Fruit fly (Drosophila melanogaster) whole organism, larva: ENCODE measurements around the gene CG32532.

Experiments
- noc ChIP-seq: fragments of 200-800 bp; sonication (Bioruptor generic); optimal IDR thresholded peaks from 3 replicates; lab custom pipeline; 2019; ENCODE audit warnings: missing biosample characterization, mild to moderate bottlenecking, missing genetic modification characterization, moderate library complexity

The CG32532 gene

dm6 chrX:19548438-19548837 lies 1.2 kb upstream of the CG32532 start:
- no peak for TF ChIP-seq noc (tag; lab: Kevin White, UChicago)

dm6 chrX:19546658-19547038 lies 634 bp downstream of the CG32532 start:
- no peak for TF ChIP-seq noc (tag; lab: Kevin White, UChicago)

DNA sequence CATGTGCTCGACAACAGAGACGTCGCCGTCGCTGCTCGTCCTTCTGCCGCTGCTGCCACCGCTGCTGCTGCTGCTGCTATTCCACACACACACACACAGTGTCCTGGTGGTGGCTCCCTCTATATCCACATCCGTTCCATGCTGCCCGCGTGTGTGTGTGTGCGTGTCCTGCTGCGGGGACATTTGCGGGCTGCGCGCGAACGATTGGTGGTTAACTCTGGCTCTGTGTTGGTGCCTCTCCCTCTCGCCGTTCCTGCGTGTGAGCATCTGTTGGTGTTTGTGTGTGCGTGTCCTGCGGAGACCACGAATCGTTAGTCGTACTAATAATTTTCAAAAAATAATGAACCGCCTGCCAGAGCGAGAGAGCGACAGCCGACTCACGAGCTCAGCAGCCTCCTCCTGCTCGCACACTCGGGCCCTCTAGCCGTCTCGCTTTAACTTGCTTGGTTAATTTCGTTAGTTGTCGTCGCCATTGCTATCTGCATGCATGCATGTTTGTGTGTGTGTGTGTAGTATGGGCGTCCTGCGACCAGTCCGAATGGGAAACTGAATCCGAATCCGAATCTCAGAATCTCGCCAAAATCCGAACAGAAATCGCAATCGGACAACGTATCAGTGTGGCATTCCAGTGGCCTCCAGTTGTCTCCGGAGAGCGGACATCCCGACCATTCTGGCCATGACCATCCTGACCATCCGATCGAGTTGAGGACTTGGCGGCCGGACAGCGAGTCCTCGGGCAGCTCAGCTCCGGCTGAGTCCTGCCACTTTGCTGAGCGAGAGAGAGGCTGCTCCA lies 1.2 kb downstream of the CG32532 start:
- no peak for TF ChIP-seq noc (tag; lab: Kevin White, UChicago)

dm6 chrX:19535394-19535793 lies 11.9 kb downstream of the CG32532 start:
- no peak for TF ChIP-seq noc (tag; lab: Kevin White, UChicago)

DNA sequence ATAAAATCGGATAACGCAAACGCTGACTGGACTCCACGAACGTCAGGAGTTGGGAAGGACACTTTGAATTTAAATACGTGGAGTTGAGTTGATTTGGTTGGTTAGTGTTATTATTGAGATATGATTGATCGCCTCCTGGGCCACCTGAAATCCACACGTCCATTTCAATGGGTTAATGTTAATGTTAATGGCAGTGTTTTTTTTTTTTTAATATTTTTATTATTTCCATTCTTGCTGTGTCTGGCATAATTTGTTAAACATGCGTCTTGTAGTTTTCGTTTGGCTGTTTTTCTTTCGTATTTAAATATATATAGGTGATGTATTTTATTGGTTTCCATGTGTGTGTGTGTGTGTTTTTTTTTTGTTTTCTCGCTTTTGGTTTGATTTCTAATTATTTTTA lies 15.6 kb downstream of the CG32532 start, which contains the start of gene CG12231:
TSS of gene CG12231 (minus strand) at position 101 of the 400 bp plus-strand sequence.
- no peak for TF ChIP-seq noc (tag; lab: Kevin White, UChicago)

dm6 chrX:19522597-19522996 lies 24.7 kb downstream of the CG32532 start:
- TF ChIP-seq noc (tag; lab: Kevin White, UChicago) = no peak

dm6 chrX:19521753-19522383 lies 25.4 kb downstream of the CG32532 start, which contains the start of the genes Idh3a and CoRest:
TSS of gene Idh3a (minus strand) at chrX:19521810.
TSS of gene CoRest (plus strand) at chrX:19521929.
- TF ChIP-seq noc (tag; lab: Kevin White, UChicago) = no peak

DNA sequence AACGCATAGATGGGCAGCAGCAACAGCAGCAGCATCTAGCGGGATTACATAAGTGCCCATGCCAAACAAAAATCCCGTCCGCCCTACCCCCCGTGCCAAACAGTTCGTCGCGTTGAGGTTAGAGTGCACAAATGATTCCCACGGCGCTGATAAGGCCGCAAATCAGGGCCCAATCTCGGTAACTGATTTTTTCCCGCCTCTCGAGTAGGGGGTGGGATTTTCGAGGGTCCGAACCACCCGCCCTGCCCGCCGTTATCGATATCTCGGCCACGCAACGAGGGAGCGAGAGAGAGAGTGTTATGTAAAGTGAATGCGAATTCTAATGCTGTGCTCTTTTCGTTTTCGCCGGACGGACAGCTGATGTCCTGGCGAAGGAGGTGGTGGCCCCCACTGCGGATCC lies 26.4 kb downstream of the CG32532 start:
- TF ChIP-seq noc (tag; lab: Kevin White, UChicago) = no peak

DNA sequence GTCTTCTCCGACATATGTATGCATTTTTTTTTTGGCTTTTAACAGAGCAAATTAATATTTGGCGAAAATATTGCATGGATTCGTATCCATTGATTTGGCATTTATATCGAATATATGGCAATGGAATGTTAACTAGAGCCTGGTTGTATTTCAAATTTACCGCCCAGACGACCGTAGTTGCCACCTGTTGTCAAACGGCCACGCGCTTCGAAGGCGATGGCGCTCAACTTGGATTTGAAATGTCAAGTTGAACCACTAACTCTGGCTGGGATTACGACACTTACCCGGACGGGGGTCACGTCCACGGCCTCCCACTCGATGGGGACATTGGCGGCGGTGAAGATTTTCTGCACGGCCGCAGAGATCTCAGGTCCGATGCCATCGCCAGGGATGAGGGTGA lies 26.9 kb downstream of the CG32532 start:
- TF ChIP-seq noc (tag; lab: Kevin White, UChicago) = no peak

dm6 chrX:19510204-19510603 lies 37.1 kb downstream of the CG32532 start:
- TF ChIP-seq noc (tag; lab: Kevin White, UChicago) = no peak

DNA sequence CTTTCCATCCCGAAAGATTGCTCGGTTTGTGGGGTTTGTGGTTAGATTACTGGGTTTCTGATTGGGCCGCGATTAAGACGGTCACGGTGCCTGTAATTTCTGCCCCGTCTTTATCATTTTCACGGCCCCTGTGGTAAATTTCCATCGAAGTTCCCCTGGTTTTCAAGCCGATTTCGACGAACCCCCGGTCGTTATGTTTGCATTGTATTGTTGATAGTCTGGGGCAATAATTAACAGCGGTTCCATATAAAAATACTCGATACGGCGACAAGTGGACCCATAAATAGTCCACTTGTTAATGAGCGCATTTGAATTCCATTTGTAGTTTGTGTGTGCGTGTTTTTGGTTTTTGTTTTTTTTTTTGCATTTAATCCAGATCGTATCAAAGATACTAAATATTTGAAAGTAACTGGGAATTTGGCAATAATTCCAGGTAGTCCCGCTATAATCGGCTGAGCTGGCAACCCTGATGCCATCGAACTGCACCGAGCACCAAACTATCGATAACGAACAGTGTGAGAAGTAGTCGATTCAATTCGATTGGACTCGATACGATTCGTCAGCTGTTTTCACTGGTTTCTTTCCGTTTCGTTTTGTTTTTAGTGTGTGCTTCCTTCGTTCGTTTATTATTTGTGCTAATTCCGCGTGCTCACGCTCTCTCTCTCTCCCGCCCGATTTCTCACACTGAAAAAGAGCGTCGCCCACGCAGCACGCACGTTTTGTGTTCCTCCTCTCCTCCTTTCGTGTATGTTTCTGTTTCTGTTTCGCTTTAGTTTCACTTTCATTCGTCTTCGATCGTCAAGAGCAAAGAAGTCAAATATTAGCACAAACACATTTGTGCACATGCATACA lies 41.7 kb downstream of the CG32532 start:
- peak; percentile 58 for TF ChIP-seq noc (tag; lab: Kevin White, UChicago)

DNA sequence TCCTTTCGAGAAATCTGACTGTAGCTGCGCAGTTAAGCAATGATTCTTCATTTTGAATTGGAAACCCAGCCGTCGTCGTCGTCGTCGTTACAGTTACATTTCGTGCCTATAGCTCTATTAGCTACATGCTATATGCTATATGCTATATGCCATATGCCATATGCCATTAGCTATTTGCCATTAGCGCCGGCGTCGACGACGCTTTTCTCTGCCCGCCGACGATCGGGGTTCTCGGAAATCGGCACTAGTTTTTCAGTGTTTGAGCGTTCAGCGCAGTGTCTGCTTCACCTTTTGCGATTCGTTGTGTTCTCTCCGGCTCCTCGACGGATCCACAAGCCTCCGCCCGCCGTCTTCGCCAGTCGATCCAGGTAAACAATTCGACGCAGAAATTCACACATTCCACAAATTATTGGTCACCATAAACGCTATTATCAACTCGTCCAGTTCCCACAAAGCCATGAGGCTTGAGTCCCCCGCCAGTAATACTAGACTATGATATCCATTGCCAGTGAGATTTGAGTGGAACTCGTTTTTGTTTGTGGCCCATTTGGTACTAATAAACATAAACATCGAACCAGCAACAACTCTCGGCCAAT lies 43.0 kb downstream of the CG32532 start:
- TF ChIP-seq noc (tag; lab: Kevin White, UChicago) = no peak

DNA sequence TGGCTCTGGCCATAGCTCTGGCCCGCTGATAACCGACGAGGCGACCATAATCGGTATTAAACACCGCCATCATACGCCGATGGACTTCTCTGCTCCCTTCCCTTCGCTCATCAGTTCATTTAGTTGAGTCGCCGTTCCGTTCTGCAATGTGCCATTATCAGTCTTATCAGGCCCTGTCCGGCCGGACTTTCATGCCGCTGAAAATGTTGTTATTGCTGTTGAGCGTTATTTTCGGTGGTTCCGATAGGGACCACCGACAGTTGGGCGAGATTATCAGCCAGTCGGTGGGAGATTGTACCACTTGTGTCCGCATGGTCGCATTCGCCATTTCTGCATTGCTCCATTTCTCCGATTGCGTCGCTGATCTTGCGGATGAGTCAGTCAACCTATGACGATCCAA lies 46.0 kb downstream of the CG32532 start:
- TF ChIP-seq noc (tag; lab: Kevin White, UChicago) = peak; percentile 10

- TF ChIP-seq noc (tag; lab: Kevin White, UChicago) = no peak
Measured at dm6 chrX:19498755-19499321, 48.4 kb downstream of the CG32532 start.

DNA sequence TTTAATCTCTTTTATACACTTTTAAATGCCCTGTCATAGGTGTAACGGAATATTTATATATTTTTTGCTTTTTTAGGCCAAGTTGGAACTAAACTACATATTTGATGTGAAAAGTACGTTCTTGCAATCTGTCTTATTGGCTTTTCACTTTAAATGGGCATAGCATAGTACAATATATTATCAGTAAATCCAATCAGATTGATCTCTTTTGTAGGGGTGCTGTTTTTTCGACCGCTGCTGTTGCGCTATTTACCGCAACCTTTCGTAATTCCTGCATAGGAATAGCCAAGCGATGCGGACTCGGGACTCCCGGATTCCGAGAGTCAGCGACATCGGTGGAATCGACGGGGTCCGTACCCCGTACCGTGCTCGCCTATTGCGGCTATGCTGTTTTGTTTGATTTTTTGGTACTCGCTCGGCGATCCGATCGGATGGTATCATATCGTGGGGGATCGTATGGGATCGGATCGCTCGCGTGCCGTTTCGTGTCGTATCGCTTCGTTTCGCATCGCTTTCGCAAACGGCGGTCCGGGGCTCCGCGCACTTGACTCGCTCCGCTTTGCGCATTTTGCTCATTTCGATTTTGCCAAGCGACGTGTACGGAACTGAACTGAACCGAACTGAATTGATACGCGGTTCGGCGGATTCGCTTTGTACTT lies 49.4 kb downstream of the CG32532 start:
- TF ChIP-seq noc (tag; lab: Kevin White, UChicago) = peak; percentile 53
